Worm (Caenorhabditis elegans): ENCODE data around the gene R160.13.

Gene R160.13

ce11 chrX:4386493-4386892, 15.2 kb upstream of the R160.13 start:
- TF ChIP-seq elt-3 (tag; optimal IDR thresholded peaks at IDR 0.05), result no peak
- no peak for TF ChIP-seq lin-32 (GFP tag; optimal IDR thresholded peaks at IDR 0.05)
- no peak for TF ChIP-seq ceh-43 (GFP tag; optimal IDR thresholded peaks at IDR 0.05)
- TF ChIP-seq pha-4 (tag; optimal IDR thresholded peaks at IDR 0.05), result no peak
- TF ChIP-seq mep-1 (tag; optimal IDR thresholded peaks at IDR 0.05), result no peak
- TF ChIP-seq tbx-8 (GFP tag; optimal IDR thresholded peaks at IDR 0.05), result no peak
- no peak for TF ChIP-seq nhr-12 (tag; optimal IDR thresholded peaks at IDR 0.05)
- no peak for TF ChIP-seq ceh-83 (GFP tag; optimal IDR thresholded peaks at IDR 0.05)

ce11 chrX:4383316-4383936, 12.1 kb upstream of the R160.13 start, which contains the start of gene lst-2:
Gene lst-2, minus strand, starts transcription at chrX:4383366.
- TF ChIP-seq hlh-1 (tag; optimal IDR thresholded peaks at IDR 0.05) (no peak), nhr-76 (tag; optimal IDR thresholded peaks at IDR 0.05) (no peak), ceh-43 (GFP tag; optimal IDR thresholded peaks at IDR 0.05) (no peak), nhr-2 (tag; optimal IDR thresholded peaks at IDR 0.05) (no peak), bed-3 (GFP tag; optimal IDR thresholded peaks at IDR 0.05) (no peak), unc-62 (GFP tag; optimal IDR thresholded peaks at IDR 0.05) (no peak), mep-1 (tag; optimal IDR thresholded peaks at IDR 0.05) (no peak), M03D4.4 (tag; optimal IDR thresholded peaks at IDR 0.05) (no peak), drap-1 (GFP tag; optimal IDR thresholded peaks at IDR 0.05) (no peak), snpc-4 (tag; optimal IDR thresholded peaks at IDR 0.05) (no peak), ces-1 (GFP tag; optimal IDR thresholded peaks at IDR 0.05) (no peak)

DNA sequence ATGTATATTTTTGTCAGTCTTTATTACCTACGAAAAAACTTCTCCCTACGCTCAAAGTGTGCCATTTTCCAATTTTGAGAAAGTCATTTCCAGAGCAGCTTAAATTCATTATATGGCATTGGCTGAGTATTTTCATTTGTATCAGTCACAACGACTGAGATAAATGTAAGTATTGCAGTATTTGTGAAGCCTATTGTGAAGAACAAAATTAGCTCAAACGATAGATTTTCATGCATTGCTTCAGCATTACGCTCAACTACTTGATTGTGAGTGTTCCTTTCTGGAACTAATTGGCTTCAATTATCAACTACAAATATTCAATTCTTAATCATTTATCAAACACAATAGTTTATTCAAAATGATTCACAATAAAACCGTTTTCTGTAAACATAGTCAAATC, 6.4 kb upstream of the R160.13 start, which contains the start of gene R160.12:
TSS of gene R160.12 (minus strand) at position 101 of the 400 bp plus-strand sequence.
- TF ChIP-seq ceh-39 (tag; optimal IDR thresholded peaks at IDR 0.05), result no peak
- no peak for TF ChIP-seq ceh-83 (GFP tag; optimal IDR thresholded peaks at IDR 0.05)
- TF ChIP-seq bed-3 (GFP tag; optimal IDR thresholded peaks at IDR 0.05), result no peak

DNA sequence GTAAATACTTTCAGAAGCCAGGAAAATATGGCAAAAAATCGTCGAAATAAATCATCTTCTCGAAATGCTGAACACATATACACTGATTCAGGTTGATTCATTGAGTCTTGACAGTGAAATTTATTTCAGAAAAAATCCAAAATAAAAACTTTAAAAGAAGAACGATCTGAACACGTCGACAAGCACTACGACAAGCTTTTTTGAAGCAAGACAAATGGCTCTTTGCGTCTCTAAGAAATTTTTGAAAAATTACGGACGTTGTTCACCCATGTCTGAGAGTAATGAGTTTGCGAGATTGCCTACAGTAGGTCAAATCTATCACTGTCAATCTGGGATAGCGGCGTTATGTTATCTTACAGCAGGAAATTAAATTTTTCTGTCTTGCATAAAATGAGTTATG, 5.5 kb upstream of the R160.13 start, which contains the start of gene R160.2:
TSS of gene R160.2 (minus strand) at position 101 of the 400 bp plus-strand sequence.
- no peak for TF ChIP-seq zip-8 (tag; optimal IDR thresholded peaks at IDR 0.05)
- TF ChIP-seq lin-32 (GFP tag; optimal IDR thresholded peaks at IDR 0.05), result no peak
- no peak for TF ChIP-seq sem-2 (GFP tag; optimal IDR thresholded peaks at IDR 0.05)

DNA sequence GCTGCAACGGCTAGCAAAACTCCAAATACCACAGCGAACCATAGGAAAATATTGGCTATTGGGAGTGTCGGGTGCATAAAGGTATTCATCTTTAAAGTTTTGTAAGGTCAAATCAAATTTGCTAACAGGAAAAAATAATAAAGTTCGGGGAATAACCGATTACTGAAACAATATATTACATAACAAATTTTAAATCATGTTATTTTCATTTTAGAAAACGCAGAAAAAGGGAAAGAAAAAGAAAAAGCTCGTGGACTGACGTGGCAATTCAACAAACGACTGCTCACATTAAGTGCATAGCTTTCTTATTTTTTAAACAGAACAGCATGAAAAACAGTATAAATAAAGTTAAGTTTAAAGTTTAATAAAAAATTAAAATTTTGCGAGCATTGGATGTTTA, 1.8 kb upstream of the R160.13 start, which contains the start of gene R160.6:
TSS of gene R160.6 (minus strand) at position 101 of the 400 bp plus-strand sequence.
- TF ChIP-seq nhr-237 (tag; optimal IDR thresholded peaks at IDR 0.05) (no peak), unc-62 (GFP tag; optimal IDR thresholded peaks at IDR 0.05) (no peak), elt-3 (tag; optimal IDR thresholded peaks at IDR 0.05) (no peak), ceh-83 (GFP tag; optimal IDR thresholded peaks at IDR 0.05) (no peak), bed-3 (GFP tag; optimal IDR thresholded peaks at IDR 0.05) (no peak), unc-120 (tag; optimal IDR thresholded peaks at IDR 0.05; ENCODE audit: poor library complexity, severe bottlenecking) (no peak), elt-1 (tag; optimal IDR thresholded peaks at IDR 0.05; ENCODE audit: borderline replicate concordance, insufficient read depth) (no peak), zip-8 (tag; optimal IDR thresholded peaks at IDR 0.05) (no peak), sem-2 (GFP tag; optimal IDR thresholded peaks at IDR 0.05) (no peak), drap-1 (GFP tag; optimal IDR thresholded peaks at IDR 0.05) (no peak), mab-5 (tag; optimal IDR thresholded peaks at IDR 0.05) (no peak), snpc-4 (tag; optimal IDR thresholded peaks at IDR 0.05) (no peak), lin-32 (GFP tag; optimal IDR thresholded peaks at IDR 0.05) (no peak)

ce11 chrX:4371988-4372387, 675 bp upstream of the R160.13 start, which contains the start of gene R160.14:
Gene R160.14, minus strand, starts transcription at chrX:4372088.
- TF ChIP-seq snpc-4 (tag; optimal IDR thresholded peaks at IDR 0.05) (no peak), ces-1 (GFP tag; optimal IDR thresholded peaks at IDR 0.05) (no peak), drap-1 (GFP tag; optimal IDR thresholded peaks at IDR 0.05) (no peak), lin-13 (tag; optimal IDR thresholded peaks at IDR 0.05) (no peak), nhr-28 (tag; optimal IDR thresholded peaks at IDR 0.05) (no peak), flh-1 (GFP tag; optimal IDR thresholded peaks at IDR 0.05) (no peak), ceh-83 (GFP tag; optimal IDR thresholded peaks at IDR 0.05) (no peak), ceh-43 (GFP tag; optimal IDR thresholded peaks at IDR 0.05) (no peak), nhr-2 (tag; optimal IDR thresholded peaks at IDR 0.05) (no peak), lsy-2 (tag; optimal IDR thresholded peaks at IDR 0.05) (no peak), unc-39 (tag; optimal IDR thresholded peaks at IDR 0.05) (no peak)
